Fruit fly (Drosophila melanogaster) whole organism, prepupa: ENCODE measurements around the gene CG15914.

Source experiments
- CG10631 ChIP-seq: fragments of 200-800 bp; sonication (Bioruptor generic); optimal IDR thresholded peaks from 2 replicates; lab custom pipeline; 2016; ENCODE audit warnings: missing biosample characterization, missing genetic modification characterization
- CG10669 ChIP-seq: fragments of 200-800 bp; sonication (Bioruptor generic); optimal IDR thresholded peaks from 3 replicates; lab custom pipeline; 2018; ENCODE audit warnings: missing biosample characterization, mild to moderate bottlenecking, missing genetic modification characterization, moderate library complexity
- CG11294 ChIP-seq: fragments of 200-800 bp; sonication (Bioruptor generic); IDR thresholded peaks from 2 replicates; pipeline ENCODE4 v1.3.6; 2022; ENCODE audit warnings: missing biosample characterization, missing genetic modification characterization
- CG11902 ChIP-seq: fragments of 200-800 bp; sonication (Bioruptor generic); optimal IDR thresholded peaks from 3 replicates; lab custom pipeline; 2016; ENCODE audit warnings: missing biosample characterization, missing genetic modification characterization
- CG15336 ChIP-seq: fragments of 200-800 bp; sonication (Bioruptor generic); IDR thresholded peaks from 2 replicates; pipeline ENCODE4 v1.3.6; 2022; ENCODE audit warnings: missing biosample characterization, missing genetic modification characterization
- CG1621 ChIP-seq: fragments of 200-800 bp; sonication (Bioruptor generic); optimal IDR thresholded peaks from 3 replicates; lab custom pipeline; 2018; ENCODE audit warnings: missing biosample characterization, mild to moderate bottlenecking, missing genetic modification characterization
- CG3032 ChIP-seq: fragments of 200-800 bp; optimal IDR thresholded peaks from 2 replicates; lab custom pipeline; 2019; ENCODE audit warnings: missing biosample characterization, mild to moderate bottlenecking, missing genetic modification characterization, moderate library complexity
- CG31627 ChIP-seq: fragments of 200-800 bp; sonication (Bioruptor generic); optimal IDR thresholded peaks from 3 replicates; lab custom pipeline; 2016; ENCODE audit warnings: missing biosample characterization, missing genetic modification characterization
- CG32006 ChIP-seq: fragments of 200-800 bp; sonication (Bioruptor generic); optimal IDR thresholded peaks from 3 replicates; lab custom pipeline; 2017; ENCODE audit warnings: missing biosample characterization, mild to moderate bottlenecking, missing genetic modification characterization
- CG34406 ChIP-seq: fragments of 200-800 bp; sonication (Bioruptor generic); optimal IDR thresholded peaks from 3 replicates; lab custom pipeline; 2016; ENCODE audit warnings: missing biosample characterization, missing genetic modification characterization
- CG4318 ChIP-seq: fragments of 200-800 bp; sonication (Bioruptor generic); optimal IDR thresholded peaks from 3 replicates; lab custom pipeline; 2017; ENCODE audit warnings: missing biosample characterization, mild to moderate bottlenecking, missing genetic modification characterization
- CG6163 ChIP-seq: fragments of 200-800 bp; sonication (Bioruptor generic); IDR thresholded peaks from 3 replicates; pipeline ENCODE4 v1.3.6; 2022; ENCODE audit warnings: missing biosample characterization, missing genetic modification characterization
- CG6276 ChIP-seq: fragments of 200-800 bp; sonication (Bioruptor generic); optimal IDR thresholded peaks from 2 replicates; lab custom pipeline; 2017; ENCODE audit warnings: missing biosample characterization, mild to moderate bottlenecking, missing genetic modification characterization
- CG6792 ChIP-seq: fragments of 200-800 bp; sonication (Bioruptor generic); optimal IDR thresholded peaks from 3 replicates; lab custom pipeline; 2016; ENCODE audit warnings: missing biosample characterization, missing genetic modification characterization
- CG6808 ChIP-seq: fragments of 200-800 bp; sonication (Bioruptor generic); optimal IDR thresholded peaks from 3 replicates; lab custom pipeline; 2017; ENCODE audit warnings: missing biosample characterization, missing genetic modification characterization, mild to moderate bottlenecking, moderate library complexity, missing genetic modification reagents
- CG7368 ChIP-seq: fragments of 200-800 bp; sonication (Bioruptor generic); optimal IDR thresholded peaks from 3 replicates; lab custom pipeline; 2016; ENCODE audit warnings: missing biosample characterization, missing genetic modification characterization
- CG8119 ChIP-seq: fragments of 200-800 bp; sonication (Bioruptor generic); IDR thresholded peaks from 3 replicates; pipeline ENCODE4 v1.3.6; 2022; ENCODE audit warnings: missing biosample characterization, missing genetic modification characterization
- CG8632 ChIP-seq: fragments of 200-800 bp; sonication (Bioruptor generic); optimal IDR thresholded peaks from 3 replicates; lab custom pipeline; 2016; ENCODE audit warnings: missing biosample characterization, missing genetic modification characterization
- CG9139 ChIP-seq: fragments of 200-800 bp; sonication (Bioruptor generic); optimal IDR thresholded peaks from 3 replicates; lab custom pipeline; 2017; ENCODE audit warnings: missing biosample characterization, mild to moderate bottlenecking, missing genetic modification characterization
- Eip78C ChIP-seq: fragments of 200-800 bp; sonication (Bioruptor generic); peaks from one replicate; lab custom pipeline; 2016; ENCODE audit warnings: missing biosample characterization, missing genetic modification characterization
- Eip93F ChIP-seq: fragments of 200-800 bp; sonication (Bioruptor generic); optimal IDR thresholded peaks from 2 replicates; lab custom pipeline; 2016; ENCODE audit warnings: missing biosample characterization, mild to moderate bottlenecking, missing genetic modification characterization
- Ets96B ChIP-seq: fragments of 200-800 bp; optimal IDR thresholded peaks from 2 replicates; lab custom pipeline; 2019; ENCODE audit warnings: missing biosample characterization, mild to moderate bottlenecking, missing genetic modification characterization, moderate library complexity
- Gug ChIP-seq: fragments of 200-800 bp; sonication (Bioruptor generic); IDR thresholded peaks from 2 replicates; pipeline ENCODE4 v1.3.6; 2022; ENCODE audit warnings: missing biosample characterization, missing genetic modification characterization
- Hr38 ChIP-seq: sonication (Bioruptor generic); optimal IDR thresholded peaks from 2 replicates; lab custom pipeline; 2016; ENCODE audit warnings: missing biosample characterization, missing genetic modification characterization
- Hr4 ChIP-seq: fragments of 200-800 bp; sonication (Bioruptor generic); optimal IDR thresholded peaks from 3 replicates; lab custom pipeline; 2016; ENCODE audit warnings: missing biosample characterization, missing genetic modification characterization
- Lpt ChIP-seq: fragments of 200-800 bp; sonication (Bioruptor generic); optimal IDR thresholded peaks from 3 replicates; lab custom pipeline; 2016; ENCODE audit warnings: missing biosample characterization, missing genetic modification characterization
- Met ChIP-seq: fragments of 200-800 bp; sonication (Bioruptor generic); optimal IDR thresholded peaks from 3 replicates; lab custom pipeline; 2016; ENCODE audit warnings: missing biosample characterization, missing genetic modification characterization
- OdsH ChIP-seq: fragments of 200-800 bp; sonication (Bioruptor generic); optimal IDR thresholded peaks from 3 replicates; lab custom pipeline; 2016; ENCODE audit warnings: missing biosample characterization, missing genetic modification characterization
- Smox ChIP-seq: fragments of 200-800 bp; sonication (Bioruptor generic); optimal IDR thresholded peaks from 3 replicates; lab custom pipeline; 2016; ENCODE audit warnings: missing biosample characterization, missing genetic modification characterization
- Sox102F ChIP-seq: fragments of 200-800 bp; sonication (Bioruptor generic); optimal IDR thresholded peaks from 2 replicates; lab custom pipeline; 2016; ENCODE audit warnings: missing biosample characterization, mild to moderate bottlenecking, missing genetic modification characterization
- Sox14 ChIP-seq: fragments of 200-800 bp; sonication (Bioruptor generic); optimal IDR thresholded peaks from 3 replicates; lab custom pipeline; 2016; ENCODE audit warnings: missing biosample characterization, missing genetic modification characterization
- Sox15 ChIP-seq: fragments of 200-800 bp; sonication (Bioruptor generic); optimal IDR thresholded peaks from 3 replicates; lab custom pipeline; 2016; ENCODE audit warnings: missing biosample characterization, missing genetic modification characterization
- acj6 ChIP-seq: fragments of 200-800 bp; sonication (Bioruptor generic); optimal IDR thresholded peaks from 3 replicates; lab custom pipeline; 2016; ENCODE audit warnings: missing biosample characterization, missing genetic modification characterization
- dac ChIP-seq: fragments of 200-800 bp; sonication (Bioruptor generic); optimal IDR thresholded peaks from 2 replicates; lab custom pipeline; 2017; ENCODE audit warnings: missing biosample characterization, mild to moderate bottlenecking, missing genetic modification characterization
- dsx ChIP-seq: fragments of 200-800 bp; optimal IDR thresholded peaks from 3 replicates; lab custom pipeline; 2019; ENCODE audit warnings: missing biosample characterization, mild to moderate bottlenecking, missing genetic modification characterization, moderate library complexity; ENCODE audit not compliant: poor library complexity, severe bottlenecking
- eg ChIP-seq: fragments of 200-800 bp; sonication (Bioruptor generic); IDR thresholded peaks from 3 replicates; pipeline ENCODE4 v1.3.6; 2022; ENCODE audit warnings: missing biosample characterization, missing genetic modification characterization
- esn ChIP-seq: fragments of 200-800 bp; sonication (Bioruptor generic); optimal IDR thresholded peaks from 2 replicates; lab custom pipeline; 2016; ENCODE audit warnings: missing biosample characterization, mild to moderate bottlenecking, missing genetic modification characterization, moderate library complexity
- fd59A ChIP-seq: fragments of 200-800 bp; sonication (Bioruptor generic); optimal IDR thresholded peaks from 2 replicates; lab custom pipeline; 2017; ENCODE audit warnings: missing biosample characterization, mild to moderate bottlenecking, missing genetic modification characterization, missing genetic modification reagents
- fd85E ChIP-seq: fragments of 200-800 bp; sonication (Bioruptor generic); optimal IDR thresholded peaks from 3 replicates; lab custom pipeline; 2016; ENCODE audit warnings: missing biosample characterization, missing genetic modification characterization
- fkh ChIP-seq: fragments of 200-800 bp; sonication (Bioruptor generic); optimal IDR thresholded peaks from 3 replicates; lab custom pipeline; 2017; ENCODE audit warnings: missing biosample characterization, mild to moderate bottlenecking, missing genetic modification characterization, moderate library complexity
- lz ChIP-seq: fragments of 200-800 bp; sonication (Bioruptor generic); optimal IDR thresholded peaks from 3 replicates; lab custom pipeline; 2016; ENCODE audit warnings: missing biosample characterization, missing genetic modification characterization
- net ChIP-seq: fragments of 200-800 bp; sonication (Bioruptor generic); optimal IDR thresholded peaks from 3 replicates; lab custom pipeline; 2016; ENCODE audit warnings: missing biosample characterization, missing genetic modification characterization
- pdm3 ChIP-seq: fragments of 200-800 bp; sonication (Bioruptor generic); optimal IDR thresholded peaks from 3 replicates; lab custom pipeline; 2016; ENCODE audit warnings: missing biosample characterization, missing genetic modification characterization
- salr ChIP-seq, 2 experiments: fragments of 200-800 bp; sonication (Bioruptor generic); optimal IDR thresholded peaks; 3 replicates each; lab custom pipeline; 2016 to 2018; ENCODE audit warnings: missing biosample characterization in 2 of 2, missing genetic modification characterization in 2 of 2, mild to moderate bottlenecking in 1 of 2
- spab ChIP-seq: fragments of 200-800 bp; sonication (Bioruptor generic); optimal IDR thresholded peaks from 2 replicates; lab custom pipeline; 2017; ENCODE audit warnings: missing biosample characterization, mild to moderate bottlenecking, missing genetic modification characterization, missing genetic modification reagents
- ss ChIP-seq, 2 experiments: fragments of 200-800 bp; sonication (Bioruptor generic); optimal IDR thresholded peaks; 2 replicates in 1 of 2; 3 replicates in 1 of 2; lab custom pipeline; 2017 to 2018; ENCODE audit warnings: mild to moderate bottlenecking in 2 of 2, missing biosample characterization in 2 of 2, missing genetic modification characterization in 2 of 2, moderate library complexity in 1 of 2
- svp ChIP-seq: fragments of 200-800 bp; sonication (Bioruptor generic); peaks from one replicate; lab custom pipeline; 2016; ENCODE audit warnings: missing biosample characterization, missing genetic modification characterization
- vri ChIP-seq: fragments of 200-800 bp; sonication (Bioruptor generic); optimal IDR thresholded peaks from 3 replicates; lab custom pipeline; 2016; ENCODE audit warnings: missing biosample characterization, mild to moderate bottlenecking, missing genetic modification characterization

The CG15914 gene

DNA sequence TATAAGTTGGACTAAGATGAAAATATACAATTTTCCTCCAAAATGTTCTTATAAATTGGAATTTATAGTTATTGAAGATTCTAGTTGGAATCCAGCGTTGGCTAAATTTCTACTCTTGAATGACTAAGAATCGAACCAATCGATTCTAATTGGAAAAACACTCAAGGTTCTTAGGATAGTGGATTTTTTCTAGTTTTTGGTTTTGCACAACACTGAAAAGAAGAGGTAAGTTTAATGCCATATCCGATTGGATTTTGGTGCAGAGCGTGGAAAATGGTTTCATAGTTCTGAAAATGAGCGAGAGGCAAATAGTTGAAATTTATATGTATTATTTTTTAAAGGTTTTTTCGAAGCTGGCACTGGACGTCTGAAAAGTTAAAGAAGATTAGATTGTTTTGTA is 22.3 kb downstream of the CG15914 start:
- TF ChIP-seq Sox14 = no peak
- TF ChIP-seq acj6 (GFP tag; lab: Kevin White, UChicago) = no peak
- TF ChIP-seq Eip78C (GFP tag; lab: Kevin White, UChicago) = no peak

DNA sequence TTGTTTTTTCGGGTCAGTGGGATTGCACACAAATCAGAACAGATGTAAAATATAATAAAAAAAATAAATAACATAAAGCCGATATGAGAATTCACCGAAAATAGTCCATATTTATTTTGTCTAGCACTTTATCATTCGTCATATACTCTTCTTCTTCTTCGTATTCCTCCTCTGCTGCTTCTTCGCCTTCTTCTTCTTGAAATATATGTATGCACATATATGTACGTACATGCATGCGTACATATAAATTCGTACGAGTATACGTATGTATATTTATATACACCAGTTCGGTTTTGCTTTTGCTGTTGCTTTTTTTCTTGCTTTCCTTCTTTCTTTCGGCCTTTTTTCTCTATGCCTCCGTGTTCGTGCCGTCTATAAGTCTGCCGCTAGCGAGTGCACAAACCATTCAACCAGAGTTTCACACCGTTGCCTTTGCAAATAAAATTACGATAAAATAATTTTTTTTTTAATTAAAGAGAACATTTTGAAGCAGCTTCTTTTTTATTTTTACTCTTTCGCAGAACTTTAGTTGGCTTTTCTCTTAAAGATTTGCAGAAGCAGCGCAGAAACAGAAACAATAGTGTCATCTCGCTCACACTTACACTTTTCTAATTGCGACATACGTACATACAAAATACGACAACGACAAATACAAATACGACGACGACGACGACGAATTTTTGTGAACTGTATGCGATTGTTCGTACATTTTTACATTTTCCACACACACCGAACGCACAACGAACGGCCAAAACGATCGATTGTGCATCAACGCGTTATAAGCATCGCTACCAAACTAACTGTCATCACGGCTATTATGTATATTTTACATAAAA is 33.4 kb downstream of the CG15914 start:
- TF ChIP-seq Sox15 (no peak), CG10631 (GFP tag; lab: Kevin White, UChicago) (no peak), Hr4 (GFP tag; lab: Kevin White, UChicago) (no peak), eg (GFP tag; lab: Robert Waterston, UW) (peak; percentile 96), Sox14 (no peak), ss (GFP tag; optimal IDR thresholded peaks at IDR 0.05; lab: Kevin White, UChicago) (peak; percentile 97 to 98), fkh (GFP tag; lab: Kevin White, UChicago) (peak; percentile 87), Gug (GFP tag; lab: Robert Waterston, UW) (peak; percentile 76), Hr38 (GFP tag; lab: Kevin White, UChicago) (no peak), vri (GFP tag; lab: Kevin White, UChicago) (no peak), pdm3 (GFP tag; lab: Kevin White, UChicago) (no peak), Ets96B (tag; lab: Kevin White, UChicago) (peak; percentile 92), CG6808 (GFP tag; lab: Kevin White, UChicago) (peak; percentile 94), CG3032 (tag; lab: Kevin White, UChicago) (peak; percentile 90), salr (GFP tag; optimal IDR thresholded peaks at IDR 0.05; lab: Kevin White, UChicago) (peak in 1 of 2 experiments; percentile 81), CG8632 (GFP tag; lab: Kevin White, UChicago) (peak; percentile 75), CG11902 (no peak), CG9139 (GFP tag; lab: Kevin White, UChicago) (peak; percentile 92), CG6792 (GFP tag; lab: Kevin White, UChicago) (peak; percentile 39), CG4318 (no peak), net (GFP tag; lab: Kevin White, UChicago) (peak; percentile 92), CG11294 (peak; percentile 56; the same call in 1 of the 2 replicates), Lpt (GFP tag; lab: Kevin White, UChicago) (peak; percentile 91), dsx (peak; percentile 88), fd85E (peak; percentile 43), CG10669 (peak; percentile 89), CG32006 (GFP tag; lab: Kevin White, UChicago) (no peak), dac (GFP tag; lab: Kevin White, UChicago) (peak; percentile 88), OdsH (GFP tag; lab: Kevin White, UChicago) (no peak), CG1621 (tag; lab: Kevin White, UChicago) (peak; percentile 94), CG31627 (no peak), Smox (no peak), CG34406 (GFP tag; lab: Kevin White, UChicago) (peak; percentile 74), Sox102F (GFP tag; lab: Kevin White, UChicago) (no peak), svp (GFP tag; lab: Kevin White, UChicago) (no peak), CG15336 (GFP tag; lab: Robert Waterston, UW) (peak; percentile 91), spab (GFP tag; lab: Kevin White, UChicago) (peak; percentile 87), lz (peak; percentile 14), CG7368 (GFP tag; lab: Kevin White, UChicago) (no peak), Met (GFP tag; lab: Kevin White, UChicago) (no peak), esn (GFP tag; lab: Kevin White, UChicago) (peak; percentile 55), CG6163 (GFP tag; lab: Robert Waterston, UW) (peak; percentile 98), fd59A (peak; percentile 68), Eip93F (GFP tag; lab: Kevin White, UChicago) (peak; percentile 79), Eip78C (GFP tag; lab: Kevin White, UChicago) (peak; percentile 76), CG8119 (GFP tag; lab: Robert Waterston, UW) (peak; percentile 92), CG6276 (GFP tag; lab: Kevin White, UChicago) (peak; percentile 97)
